Worm (Caenorhabditis elegans): Measurements from ENCODE around the gene ctsa-1.1.

- peak; percentile 79 for TF ChIP-seq pes-1 (GFP tag; IDR thresholded peaks at IDR 0.05)
- TF ChIP-seq tbx-37 (GFP tag; conservative IDR thresholded peaks at IDR 0.05), result peak; percentile 45; the same call in 1 of the 2 replicates
- TF ChIP-seq flt-1 (GFP tag; IDR thresholded peaks at IDR 0.05), result peak; percentile 63
Measured at ce11 chrII:4701482-4702119, 35.8 kb upstream of the ctsa-1.1 start, which contains the start of gene unc-85.
